Fruit fly (Drosophila melanogaster) Kc167 (cell line): ENCODE measurements around the gene Ntl.

Experiments
- Myc ChIP-seq: fragments of >200 bp; optimal IDR thresholded peaks from 2 replicates; lab custom pipeline; 2017; ENCODE audit warnings: missing external identifiers
- Sin3A ChIP-seq: fragments of >200 bp; optimal IDR thresholded peaks from 2 replicates; lab custom pipeline; 2018; ENCODE audit warnings: missing external identifiers
- h ChIP-seq: fragments of >200 bp; optimal IDR thresholded peaks from 3 replicates; lab custom pipeline; 2018; ENCODE audit warnings: missing external identifiers
- insv ChIP-seq: fragments of >200 bp; optimal IDR thresholded peaks from 3 replicates; lab custom pipeline; 2018; ENCODE audit warnings: missing external identifiers
- psq ChIP-seq: fragments of >200 bp; optimal IDR thresholded peaks from 2 replicates; lab custom pipeline; 2017; ENCODE audit warnings: missing external identifiers
- ttk ChIP-seq: sonication (Bioruptor generic); optimal IDR thresholded peaks from 2 replicates; lab custom pipeline; 2017; ENCODE audit warnings: missing external identifiers

dm6 chr2L:7676982-7677381 is 33.7 kb upstream of the Ntl start:
- no peak for TF ChIP-seq Myc
- TF ChIP-seq psq (lab: Kevin White, UChicago), result no peak
- no peak for TF ChIP-seq h (lab: Kevin White, UChicago)
- no peak for TF ChIP-seq ttk (lab: Kevin White, UChicago)
- TF ChIP-seq Sin3A (lab: Kevin White, UChicago), result no peak
- TF ChIP-seq insv (lab: Kevin White, UChicago), result no peak
